Worm (Caenorhabditis elegans) whole organism, L2 larva: ENCODE data around the gene Y6E2A.10.

Source experiments
- Y55F3AM.14 ChIP-seq: fragments of 200-800 bp; sonication (Bioruptor generic); optimal IDR thresholded peaks from 2 replicates; lab custom pipeline; 2018; ENCODE audit warnings: mild to moderate bottlenecking, missing genetic modification characterization, missing compliant biosample characterization
- aly-2 ChIP-seq: fragments of 150-350 bp; optimal IDR thresholded peaks from 2 replicates; lab custom pipeline; 2014; ENCODE audit warnings: missing biosample characterization, missing genetic modification characterization
- blmp-1 ChIP-seq: sonication (generic microtip); optimal IDR thresholded peaks from 2 replicates; lab custom pipeline; 2017; ENCODE audit warnings: missing genetic modification characterization, mild to moderate bottlenecking, missing compliant biosample characterization, antibody characterized with exemption, moderate library complexity; ENCODE audit not compliant: insufficient read depth
- ceh-16 ChIP-seq: fragments of 150-350 bp; optimal IDR thresholded peaks from 2 replicates; lab custom pipeline; 2014; ENCODE audit warnings: missing biosample characterization, missing genetic modification characterization
- ceh-82 ChIP-seq: fragments of 150-350 bp; optimal IDR thresholded peaks from 2 replicates; lab custom pipeline; 2014; ENCODE audit warnings: missing biosample characterization, missing genetic modification characterization
- dmd-4 ChIP-seq: sonication (generic microtip); optimal IDR thresholded peaks from 2 replicates; lab custom pipeline; 2017; ENCODE audit warnings: missing biosample characterization, missing genetic modification characterization
- egl-27 ChIP-seq: sonication (generic microtip); optimal IDR thresholded peaks from 3 replicates; lab custom pipeline; 2017; ENCODE audit warnings: missing biosample characterization, missing genetic modification reagents, missing genetic modification characterization
- elt-1 ChIP-seq: fragments of 150-350 bp; optimal IDR thresholded peaks from 2 replicates; lab custom pipeline; 2014; ENCODE audit warnings: missing biosample characterization, missing genetic modification characterization
- elt-3 ChIP-seq: sonication (generic microtip); optimal IDR thresholded peaks from 2 replicates; lab custom pipeline; 2017; ENCODE audit warnings: missing biosample characterization, missing genetic modification characterization
- fos-1 ChIP-seq: fragments of 150-350 bp; optimal IDR thresholded peaks from 2 replicates; lab custom pipeline; 2014; ENCODE audit warnings: missing biosample characterization, missing genetic modification characterization
- gmeb-1 ChIP-seq: fragments of 150-350 bp; optimal IDR thresholded peaks from 2 replicates; lab custom pipeline; 2014; ENCODE audit warnings: missing biosample characterization, missing genetic modification characterization
- lin-11 ChIP-seq: fragments of 150-350 bp; sonication (generic microtip); optimal IDR thresholded peaks from 2 replicates; lab custom pipeline; 2014; ENCODE audit warnings: missing biosample characterization, missing genetic modification characterization, inconsistent platforms, mixed read lengths
- lin-39 ChIP-seq: fragments of 150-350 bp; optimal IDR thresholded peaks from 2 replicates; lab custom pipeline; 2014; ENCODE audit warnings: missing biosample characterization, missing genetic modification reagents, missing genetic modification characterization
- lsy-2 ChIP-seq, 2 experiments: fragments of 150-350 bp in 1 of 2; sonication (generic microtip) in 1 of 2; optimal IDR thresholded peaks; 2 replicates each; lab custom pipeline; 2014 to 2017; ENCODE audit warnings: missing biosample characterization in 2 of 2, missing genetic modification characterization in 2 of 2
- mab-5 ChIP-seq: fragments of 150-350 bp; optimal IDR thresholded peaks from 2 replicates; lab custom pipeline; 2014; ENCODE audit warnings: missing biosample characterization, missing genetic modification characterization
- mbf-1 ChIP-seq: sonication (generic microtip); optimal IDR thresholded peaks from 2 replicates; lab custom pipeline; 2017; ENCODE audit warnings: missing biosample characterization, missing genetic modification characterization
- mdl-1 ChIP-seq, 2 experiments: fragments of 150-350 bp in 1 of 2; sonication (generic microtip) in 1 of 2; optimal IDR thresholded peaks; 2 replicates each; lab custom pipeline; 2017; ENCODE audit warnings: missing biosample characterization in 2 of 2, missing genetic modification characterization in 2 of 2
- nhr-10 ChIP-seq: sonication (generic microtip); optimal IDR thresholded peaks from 2 replicates; lab custom pipeline; 2017; ENCODE audit warnings: missing biosample characterization, missing genetic modification characterization
- nhr-11 ChIP-seq: fragments of 150-350 bp; optimal IDR thresholded peaks from 2 replicates; lab custom pipeline; 2014; ENCODE audit warnings: missing biosample characterization, missing genetic modification characterization
- nhr-129 ChIP-seq: fragments of 150-350 bp; optimal IDR thresholded peaks from 2 replicates; lab custom pipeline; 2014; ENCODE audit warnings: missing biosample characterization, missing genetic modification characterization
- nhr-237 ChIP-seq: fragments of 150-350 bp; optimal IDR thresholded peaks from 2 replicates; lab custom pipeline; 2014; ENCODE audit warnings: missing biosample characterization, missing genetic modification characterization
- nhr-25 ChIP-seq: fragments of 150-350 bp; sonication (generic microtip); optimal IDR thresholded peaks from 3 replicates; lab custom pipeline; 2014; ENCODE audit warnings: missing biosample characterization, missing genetic modification characterization
- nhr-77 ChIP-seq: fragments of 150-350 bp; optimal IDR thresholded peaks from 2 replicates; lab custom pipeline; 2014; ENCODE audit warnings: missing biosample characterization, missing genetic modification characterization
- peb-1 ChIP-seq: fragments of 150-350 bp; optimal IDR thresholded peaks from 2 replicates; lab custom pipeline; 2014; ENCODE audit warnings: missing biosample characterization, missing genetic modification characterization
- sem-4 ChIP-seq: fragments of 150-350 bp; optimal IDR thresholded peaks from 2 replicates; lab custom pipeline; 2014; ENCODE audit warnings: missing biosample characterization, missing genetic modification reagents, missing genetic modification characterization
- skn-1 ChIP-seq: sonication (generic microtip); optimal IDR thresholded peaks from 2 replicates; lab custom pipeline; 2017; ENCODE audit warnings: missing biosample characterization, missing genetic modification characterization
- sma-3 ChIP-seq: sonication (generic microtip); optimal IDR thresholded peaks from 2 replicates; lab custom pipeline; 2016; ENCODE audit warnings: missing genetic modification reagents, missing genetic modification characterization, missing compliant biosample characterization
- sma-9 ChIP-seq, 2 experiments: fragments of 150-350 bp in 1 of 2; sonication (generic microtip) in 1 of 2; optimal IDR thresholded peaks; 2 replicates each; lab custom pipeline; 2014 to 2016; ENCODE audit warnings: missing genetic modification characterization in 2 of 2, mild to moderate bottlenecking in 1 of 2, missing biosample characterization in 1 of 2, missing compliant biosample characterization in 1 of 2, missing genetic modification reagents in 1 of 2, moderate library complexity in 1 of 2
- unc-39 ChIP-seq: fragments of 150-350 bp; optimal IDR thresholded peaks from 2 replicates; lab custom pipeline; 2014; ENCODE audit warnings: missing biosample characterization, missing genetic modification characterization
- unc-55 ChIP-seq: fragments of 150-350 bp; sonication (generic microtip); optimal IDR thresholded peaks from 3 replicates; lab custom pipeline; 2014; ENCODE audit warnings: missing biosample characterization, missing genetic modification reagents, missing genetic modification characterization
- zag-1 ChIP-seq: fragments of 150-350 bp; optimal IDR thresholded peaks from 2 replicates; lab custom pipeline; 2014; ENCODE audit warnings: missing biosample characterization, missing genetic modification characterization
- ztf-1 ChIP-seq: fragments of 200-800 bp; sonication (Bioruptor generic); conservative IDR thresholded peaks from 2 replicates; pipeline ENCODE4 v1.3.6; 2022; ENCODE audit warnings: missing genetic modification characterization, missing compliant biosample characterization
- ztf-11 ChIP-seq: sonication (generic microtip); optimal IDR thresholded peaks from 2 replicates; lab custom pipeline; 2017; ENCODE audit warnings: missing biosample characterization, missing genetic modification characterization

Y6E2A.10 gene

DNA sequence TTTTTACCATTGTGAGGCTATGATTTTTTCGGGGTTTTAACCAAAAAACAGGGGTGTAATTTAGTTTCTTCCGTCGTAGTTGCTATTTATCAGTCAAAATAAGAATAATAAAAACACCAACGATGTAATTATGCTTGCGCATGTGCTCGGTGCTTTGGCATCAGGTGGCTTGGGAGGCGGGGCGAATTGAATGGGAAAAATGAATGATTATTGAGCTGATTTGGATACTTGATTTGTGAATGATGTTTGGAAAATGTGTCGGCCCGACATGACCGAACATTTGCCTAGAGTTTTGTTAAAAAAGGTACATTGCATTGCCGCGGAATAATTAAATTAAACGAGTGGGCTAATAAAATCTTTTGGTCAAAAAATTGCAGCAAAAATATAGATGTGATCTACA is 1.9 kb upstream of the Y6E2A.10 start, which contains the start of gene str-38:
str-38 (minus strand) TSS at position 101 of the 400 bp plus-strand sequence.
- TF ChIP-seq nhr-10 (no peak), zag-1 (tag; lab: Kevin White, UChicago) (no peak), elt-3 (tag; lab: Kevin White, UChicago) (no peak), aly-2 (tag; lab: Kevin White, UChicago) (no peak), nhr-11 (no peak), nhr-237 (no peak), elt-1 (tag; lab: Kevin White, UChicago) (no peak), lin-39 (no peak), gmeb-1 (tag; lab: Kevin White, UChicago) (no peak), fos-1 (tag; lab: Kevin White, UChicago) (no peak), blmp-1 (tag; lab: Kevin White, UChicago) (no peak), ceh-16 (tag; lab: Kevin White, UChicago) (no peak), lsy-2 (tag; optimal IDR thresholded peaks at IDR 0.05; lab: Kevin White, UChicago) (no peak), sma-3 (GFP tag; lab: Kevin White, UChicago) (no peak)

DNA sequence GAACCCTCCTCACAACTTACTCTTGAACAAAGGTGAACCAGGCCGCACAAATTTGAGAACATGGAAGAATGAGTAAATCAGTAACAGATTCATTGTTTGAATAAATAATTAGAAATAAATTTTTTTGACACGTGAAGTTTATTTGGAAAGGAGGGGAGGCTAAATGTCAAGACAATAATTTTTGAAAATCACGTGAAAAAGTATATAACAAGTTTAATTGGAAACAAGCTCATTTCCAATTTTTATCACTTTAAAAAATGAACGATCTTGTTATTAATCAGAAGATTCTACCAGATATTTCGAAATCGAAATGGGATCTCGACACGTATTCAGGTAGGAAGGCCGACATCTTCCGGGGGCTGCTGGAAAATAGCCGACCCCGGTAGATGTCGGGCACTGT is 3.7 kb downstream of the Y6E2A.10 start, which contains the start of the genes irld-57 and sfxn-1.3:
irld-57 (minus strand) TSS at position 101 of the 400 bp plus-strand sequence.
sfxn-1.3 (plus strand) TSS at position 232 of the 400 bp plus-strand sequence.
- TF ChIP-seq unc-39 (tag; lab: Kevin White, UChicago) (no peak), unc-55 (GFP tag; lab: Kevin White, UChicago) (no peak), nhr-25 (no peak), sma-9 (GFP tag; optimal IDR thresholded peaks at IDR 0.05; lab: Kevin White, UChicago) (no peak), sma-9 (tag; optimal IDR thresholded peaks at IDR 0.05; lab: Kevin White, UChicago) (no peak), lin-11 (no peak), sem-4 (tag; lab: Kevin White, UChicago) (no peak), mab-5 (tag; lab: Kevin White, UChicago) (no peak), skn-1 (no peak), fos-1 (tag; lab: Kevin White, UChicago) (no peak), peb-1 (tag; lab: Kevin White, UChicago) (no peak), Y55F3AM.14 (GFP tag; lab: Kevin White, UChicago) (no peak), zag-1 (tag; lab: Kevin White, UChicago) (no peak), ztf-11 (tag; lab: Kevin White, UChicago) (no peak), elt-3 (tag; lab: Kevin White, UChicago) (no peak), ceh-16 (tag; lab: Kevin White, UChicago) (no peak), aly-2 (tag; lab: Kevin White, UChicago) (no peak), lin-39 (no peak)

DNA sequence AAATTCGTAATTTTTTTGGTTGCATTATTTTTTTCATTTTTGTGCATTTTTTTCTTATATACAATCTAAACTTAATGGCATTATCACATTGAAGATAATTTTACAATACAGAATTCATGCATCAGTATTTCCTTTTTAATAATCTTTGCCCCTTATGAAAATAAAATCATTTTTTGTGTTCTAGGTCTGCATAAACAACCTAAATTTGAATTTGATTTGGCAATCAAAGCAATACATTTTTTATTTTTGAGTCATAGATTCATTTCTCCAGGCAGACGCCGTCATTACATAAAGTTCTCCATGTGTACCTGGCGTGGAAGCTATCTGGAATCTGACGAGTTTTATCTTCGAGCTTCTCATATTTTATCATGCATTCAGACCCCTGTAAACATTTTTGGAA is 8.5 kb downstream of the Y6E2A.10 start, which contains the start of gene srh-140:
srh-140 (plus strand) TSS at position 301 of the 400 bp plus-strand sequence.
- TF ChIP-seq Y55F3AM.14 (GFP tag; lab: Kevin White, UChicago) (no peak), unc-55 (GFP tag; lab: Kevin White, UChicago) (no peak), sma-3 (GFP tag; lab: Kevin White, UChicago) (no peak), gmeb-1 (tag; lab: Kevin White, UChicago) (no peak), nhr-77 (no peak), skn-1 (no peak), nhr-10 (no peak), zag-1 (tag; lab: Kevin White, UChicago) (no peak), ztf-11 (tag; lab: Kevin White, UChicago) (no peak), nhr-129 (no peak), dmd-4 (tag; lab: Kevin White, UChicago) (no peak), elt-1 (tag; lab: Kevin White, UChicago) (no peak)
- TF ChIP-seq, all 48 proteins: peak for 0

DNA sequence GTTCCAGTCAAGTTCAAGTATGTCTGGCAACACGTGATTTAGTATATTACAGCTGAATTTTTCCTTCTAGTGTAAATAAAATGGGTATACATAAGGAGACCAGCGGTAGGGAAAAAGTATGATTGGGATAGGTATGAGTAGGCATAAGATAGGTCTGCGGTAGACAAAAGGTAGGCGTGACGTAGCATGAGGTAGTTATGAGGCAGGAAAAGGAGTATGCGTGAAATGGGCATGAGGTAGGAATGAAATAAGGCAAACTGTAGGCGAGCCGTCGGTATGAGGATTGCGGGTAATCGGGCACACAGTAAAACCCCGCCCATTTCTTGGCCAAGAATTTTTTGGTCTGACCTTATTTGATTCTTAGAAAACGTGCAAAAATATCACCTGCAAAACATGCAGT is 8.9 kb downstream of the Y6E2A.10 start:
- TF ChIP-seq ztf-11 (tag; lab: Kevin White, UChicago): no peak
- TF ChIP-seq ceh-16 (tag; lab: Kevin White, UChicago): no peak
- no peak for TF ChIP-seq nhr-11
- TF ChIP-seq lin-39: no peak
- no peak for TF ChIP-seq ceh-82 (tag; lab: Kevin White, UChicago)
- no peak for TF ChIP-seq mdl-1 (tag; optimal IDR thresholded peaks at IDR 0.05; lab: Kevin White, UChicago)
- no peak for TF ChIP-seq egl-27
- TF ChIP-seq ztf-1 (GFP tag; lab: Robert Waterston, UW): no peak
- TF ChIP-seq blmp-1 (tag; lab: Kevin White, UChicago): no peak
- no peak for TF ChIP-seq mbf-1 (tag; lab: Kevin White, UChicago)
- TF ChIP-seq nhr-10: no peak
- TF ChIP-seq skn-1: no peak
- TF ChIP-seq sma-3 (GFP tag; lab: Kevin White, UChicago): no peak
